Fruit fly (Drosophila melanogaster) whole organism, embryonic: Measurements from ENCODE around the gene CG8236.

Experiments used
- Atf-2 ChIP-seq: fragments of 200-800 bp; sonication (Bioruptor generic); optimal IDR thresholded peaks from 2 replicates; lab custom pipeline; 2016; ENCODE audit warnings: missing biosample characterization, missing genetic modification characterization
- CG10431 ChIP-seq: fragments of 200-800 bp; sonication (Bioruptor generic); optimal IDR thresholded peaks from 3 replicates; lab custom pipeline; 2018; ENCODE audit warnings: missing biosample characterization, mild to moderate bottlenecking, missing genetic modification characterization
- CG11504 ChIP-seq: fragments of 200-800 bp; sonication (Bioruptor generic); optimal IDR thresholded peaks from 3 replicates; lab custom pipeline; 2019; ENCODE audit warnings: missing biosample characterization, mild to moderate bottlenecking, missing genetic modification characterization, moderate library complexity
- CG11696 ChIP-seq: fragments of 200-800 bp; sonication (Bioruptor generic); IDR thresholded peaks from 2 replicates; pipeline ENCODE4 v1.3.6; 2022; ENCODE audit warnings: missing biosample characterization, missing genetic modification characterization
- CG11723 ChIP-seq: fragments of 200-800 bp; sonication (Bioruptor generic); optimal IDR thresholded peaks from 2 replicates; lab custom pipeline; 2017; ENCODE audit warnings: missing biosample characterization, mild to moderate bottlenecking, missing genetic modification characterization
- CG12071 ChIP-seq: fragments of 200-800 bp; sonication (Bioruptor generic); optimal IDR thresholded peaks from 3 replicates; lab custom pipeline; 2018; ENCODE audit warnings: missing biosample characterization, mild to moderate bottlenecking, missing genetic modification characterization
- CG12155 ChIP-seq: fragments of 200-800 bp; sonication (Bioruptor generic); optimal IDR thresholded peaks from 3 replicates; lab custom pipeline; 2016; ENCODE audit warnings: missing biosample characterization, missing genetic modification characterization
- CG12769 ChIP-seq: fragments of 200-800 bp; sonication (Bioruptor generic); optimal IDR thresholded peaks from 2 replicates; lab custom pipeline; 2019; ENCODE audit warnings: missing biosample characterization, mild to moderate bottlenecking, missing genetic modification characterization, moderate library complexity
- CG15011 ChIP-seq: fragments of 200-800 bp; sonication (Bioruptor generic); optimal IDR thresholded peaks from 3 replicates; lab custom pipeline; 2018; ENCODE audit warnings: missing biosample characterization, mild to moderate bottlenecking, missing genetic modification characterization
- CG16863 ChIP-seq: fragments of 200-800 bp; sonication (Bioruptor generic); optimal IDR thresholded peaks from 3 replicates; lab custom pipeline; 2016; ENCODE audit warnings: missing biosample characterization, missing genetic modification characterization
- CG17612 ChIP-seq: fragments of 200-800 bp; sonication (Bioruptor generic); IDR thresholded peaks from 2 replicates; pipeline ENCODE4 v1.3.6; 2022; ENCODE audit warnings: missing biosample characterization, missing genetic modification characterization
- CG18476 ChIP-seq: fragments of 200-800 bp; sonication (Bioruptor generic); optimal IDR thresholded peaks from 2 replicates; lab custom pipeline; 2016; ENCODE audit warnings: missing biosample characterization, mild to moderate bottlenecking, missing genetic modification characterization
- CG18619 ChIP-seq: fragments of 200-800 bp; sonication (Bioruptor generic); optimal IDR thresholded peaks from 3 replicates; lab custom pipeline; 2017; ENCODE audit warnings: missing biosample characterization, mild to moderate bottlenecking, missing genetic modification characterization
- CG2120 ChIP-seq: fragments of 200-800 bp; sonication (Bioruptor generic); optimal IDR thresholded peaks from 3 replicates; lab custom pipeline; 2016; ENCODE audit warnings: missing biosample characterization, missing genetic modification characterization
- CG31441 ChIP-seq: fragments of 200-800 bp; sonication (Bioruptor generic); IDR thresholded peaks from 2 replicates; pipeline ENCODE4 v1.3.6; 2022; ENCODE audit warnings: missing biosample characterization, missing genetic modification characterization
- CG4854 ChIP-seq: fragments of 200-800 bp; sonication (Bioruptor generic); optimal IDR thresholded peaks from 2 replicates; lab custom pipeline; 2016; ENCODE audit warnings: missing biosample characterization, missing genetic modification characterization, inconsistent platforms
- CG6175 ChIP-seq: fragments of 200-800 bp; sonication (Bioruptor generic); IDR thresholded peaks from 3 replicates; pipeline ENCODE4 v1.3.6; 2022; ENCODE audit warnings: missing biosample characterization, missing genetic modification characterization
- CG6254 ChIP-seq: fragments of 200-800 bp; sonication (Bioruptor generic); optimal IDR thresholded peaks from 3 replicates; lab custom pipeline; 2017; ENCODE audit warnings: mild to moderate bottlenecking, missing biosample characterization, missing genetic modification reagents, missing genetic modification characterization
- CG6654 ChIP-seq: fragments of 200-800 bp; sonication (Bioruptor generic); optimal IDR thresholded peaks from 2 replicates; lab custom pipeline; 2017; ENCODE audit warnings: missing biosample characterization, mild to moderate bottlenecking, missing genetic modification characterization
- E2f2 ChIP-seq: fragments of 200-800 bp; sonication (Bioruptor generic); IDR thresholded peaks from 2 replicates; pipeline ENCODE4 v1.3.6; 2022; ENCODE audit warnings: missing biosample characterization, missing genetic modification characterization
- Gsc ChIP-seq: fragments of 200-800 bp; sonication (Bioruptor generic); IDR thresholded peaks from 2 replicates; pipeline ENCODE4 v1.3.6; 2022; ENCODE audit warnings: missing biosample characterization, missing genetic modification characterization
- HLH54F ChIP-seq: fragments of 200-800 bp; sonication (Bioruptor generic); optimal IDR thresholded peaks from 3 replicates; lab custom pipeline; 2016; ENCODE audit warnings: missing biosample characterization, missing genetic modification characterization
- HLHmδ ChIP-seq: fragments of 200-800 bp; sonication (Bioruptor generic); optimal IDR thresholded peaks from 2 replicates; lab custom pipeline; 2018; ENCODE audit warnings: missing biosample characterization, mild to moderate bottlenecking, missing genetic modification characterization, moderate library complexity
- Hr3 ChIP-seq: fragments of 200-800 bp; sonication (Bioruptor generic); optimal IDR thresholded peaks from 3 replicates; lab custom pipeline; 2016; ENCODE audit warnings: missing biosample characterization, missing genetic modification characterization
- Hr51 ChIP-seq, 2 experiments: fragments of 200-800 bp; sonication (Bioruptor generic); optimal IDR thresholded peaks; 2 replicates in 1 of 2; 3 replicates in 1 of 2; lab custom pipeline; 2016 to 2018; ENCODE audit warnings: missing biosample characterization in 2 of 2, missing genetic modification characterization in 2 of 2, mild to moderate bottlenecking in 1 of 2, moderate library complexity in 1 of 2
- Hr78 ChIP-seq, 2 experiments: fragments of 200-800 bp in 1 of 2; fragments of >200 bp in 1 of 2; sonication (Bioruptor generic) in 1 of 2; optimal IDR thresholded peaks; 2 replicates each; lab custom pipeline; 2017 to 2019; ENCODE audit warnings: missing biosample characterization in 2 of 2, missing genetic modification characterization in 2 of 2, mild to moderate bottlenecking in 1 of 2, moderate library complexity in 1 of 2
- Lim3 ChIP-seq: fragments of 200-800 bp; sonication (Bioruptor generic); IDR thresholded peaks from 2 replicates; pipeline ENCODE4 v1.3.6; 2022; ENCODE audit warnings: missing biosample characterization, missing genetic modification characterization
- Myb ChIP-seq: fragments of 200-800 bp; sonication (Bioruptor generic); optimal IDR thresholded peaks from 2 replicates; lab custom pipeline; 2016; ENCODE audit warnings: missing biosample characterization, missing genetic modification characterization
- Rfx ChIP-seq: fragments of 200-800 bp; sonication (Bioruptor generic); IDR thresholded peaks from 2 replicates; pipeline ENCODE4 v1.3.6; 2022; ENCODE audit warnings: missing biosample characterization, missing genetic modification characterization
- aop ChIP-seq: fragments of 200-800 bp; sonication (Bioruptor generic); IDR thresholded peaks from 2 replicates; pipeline ENCODE4 v1.3.6; 2022; ENCODE audit warnings: missing biosample characterization, missing genetic modification characterization
- ap ChIP-seq: fragments of 200-800 bp; sonication (Bioruptor generic); IDR thresholded peaks from 2 replicates; pipeline ENCODE4 v1.3.6; 2022; ENCODE audit warnings: missing biosample characterization, missing genetic modification characterization
- chinmo ChIP-seq: fragments of 200-800 bp; sonication (Bioruptor generic); IDR thresholded peaks from 4 replicates; pipeline ENCODE4 v1.3.6; 2022; ENCODE audit warnings: missing biosample characterization, missing genetic modification characterization; ENCODE audit not compliant: partially characterized antibody
- crol ChIP-seq: fragments of 200-800 bp; sonication (Bioruptor generic); IDR thresholded peaks from 2 replicates; pipeline ENCODE4 v1.3.6; 2022; ENCODE audit warnings: missing biosample characterization, missing genetic modification characterization
- cwo ChIP-seq: fragments of 200-800 bp; sonication (Bioruptor generic); optimal IDR thresholded peaks from 3 replicates; lab custom pipeline; 2017; ENCODE audit warnings: missing biosample characterization, missing genetic modification characterization, mild to moderate bottlenecking, moderate library complexity, missing genetic modification reagents
- fd102C ChIP-seq: fragments of 200-800 bp; sonication (Bioruptor generic); optimal IDR thresholded peaks from 2 replicates; lab custom pipeline; 2018; ENCODE audit warnings: missing biosample characterization, mild to moderate bottlenecking, missing genetic modification characterization, moderate library complexity
- hbn ChIP-seq: fragments of 200-800 bp; sonication (Bioruptor generic); IDR thresholded peaks from 2 replicates; pipeline ENCODE4 v1.3.6; 2022; ENCODE audit warnings: missing biosample characterization, missing genetic modification characterization; ENCODE audit not compliant: partially characterized antibody
- kay ChIP-seq: fragments of 200-800 bp; sonication (Bioruptor generic); optimal IDR thresholded peaks from 2 replicates; lab custom pipeline; 2016; ENCODE audit warnings: missing biosample characterization, missing genetic modification characterization
- lilli ChIP-seq: fragments of 200-800 bp; sonication (Bioruptor generic); optimal IDR thresholded peaks from 3 replicates; lab custom pipeline; 2016; ENCODE audit warnings: missing biosample characterization, missing genetic modification characterization
- lola ChIP-seq, 3 experiments: fragments of >200 bp in 2 of 3; fragments of 200-800 bp in 1 of 3; sonication (Bioruptor generic) in 1 of 3; optimal IDR thresholded peaks; 2 replicates each; lab custom pipeline; 2017 to 2019; ENCODE audit warnings: missing biosample characterization in 3 of 3, missing genetic modification characterization in 3 of 3, mild to moderate bottlenecking in 1 of 3, moderate library complexity in 1 of 3
- lov ChIP-seq, 2 experiments: fragments of 200-800 bp in 1 of 2; fragments of >200 bp in 1 of 2; sonication (Bioruptor generic) in 1 of 2; IDR thresholded peaks in 1 of 2; optimal IDR thresholded peaks in 1 of 2; 2 replicates in 1 of 2; 3 replicates in 1 of 2; pipeline versions ENCODE4 v1.3.6 to Lab custom; 2017 to 2022; ENCODE audit warnings: missing biosample characterization in 1 of 2, missing genetic modification characterization in 1 of 2
- maf-S ChIP-seq: fragments of 200-800 bp; sonication (Bioruptor generic); optimal IDR thresholded peaks from 2 replicates; lab custom pipeline; 2016; ENCODE audit warnings: missing biosample characterization, missing genetic modification characterization
- nerfin-1 ChIP-seq: fragments of 200-800 bp; sonication (Bioruptor generic); optimal IDR thresholded peaks from 3 replicates; lab custom pipeline; 2019; ENCODE audit warnings: missing biosample characterization, mild to moderate bottlenecking, missing genetic modification characterization, moderate library complexity
- pum ChIP-seq: fragments of 200-800 bp; sonication (Bioruptor generic); optimal IDR thresholded peaks from 2 replicates; lab custom pipeline; 2016; ENCODE audit warnings: missing biosample characterization, missing genetic modification characterization
- sd ChIP-seq: fragments of 200-800 bp; sonication (Bioruptor generic); optimal IDR thresholded peaks from 3 replicates; lab custom pipeline; 2018; ENCODE audit warnings: missing biosample characterization, mild to moderate bottlenecking, missing genetic modification characterization, moderate library complexity
- sens-2 ChIP-seq: fragments of 200-800 bp; sonication (Bioruptor generic); IDR thresholded peaks from 2 replicates; pipeline ENCODE4 v1.3.6; 2022; ENCODE audit warnings: missing biosample characterization, missing genetic modification characterization
- slou ChIP-seq: fragments of 200-800 bp; sonication (Bioruptor generic); optimal IDR thresholded peaks from 3 replicates; lab custom pipeline; 2016; ENCODE audit warnings: missing biosample characterization, missing genetic modification characterization
- sqz ChIP-seq: fragments of 200-800 bp; sonication (Bioruptor generic); optimal IDR thresholded peaks from 3 replicates; lab custom pipeline; 2018; ENCODE audit warnings: missing biosample characterization, mild to moderate bottlenecking, missing genetic modification characterization
- tio ChIP-seq: fragments of 200-800 bp; sonication (Bioruptor generic); optimal IDR thresholded peaks from 2 replicates; lab custom pipeline; 2017; ENCODE audit warnings: missing biosample characterization, missing genetic modification characterization, inconsistent platforms
- vnd ChIP-seq: fragments of 200-800 bp; sonication (Bioruptor generic); IDR thresholded peaks from 3 replicates; pipeline ENCODE4 v1.3.6; 2022; ENCODE audit warnings: missing biosample characterization, missing genetic modification characterization; ENCODE audit not compliant: partially characterized antibody
- zf30C ChIP-seq: fragments of 200-800 bp; sonication (Bioruptor generic); optimal IDR thresholded peaks from 3 replicates; lab custom pipeline; 2018; ENCODE audit warnings: missing biosample characterization, mild to moderate bottlenecking, missing genetic modification characterization

CG8236 gene

DNA sequence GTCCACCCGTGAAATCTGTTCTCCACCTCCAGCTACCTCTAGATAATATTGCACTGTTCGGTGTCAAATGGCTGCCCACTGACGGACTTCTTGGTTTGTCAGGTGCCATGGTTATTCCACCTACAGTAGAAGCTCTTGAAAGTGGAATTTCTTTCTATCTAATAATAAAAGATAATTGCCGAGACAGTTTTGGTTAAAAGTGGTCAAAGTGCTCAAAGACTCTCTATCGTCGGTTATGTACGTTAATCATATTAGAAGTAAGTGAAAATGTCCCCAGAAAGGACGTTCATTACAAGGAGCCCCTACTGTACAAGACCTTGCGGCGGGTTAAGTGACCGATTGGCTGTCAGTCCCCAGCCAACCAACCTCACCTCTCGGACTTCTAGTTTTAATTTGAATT, 25.0 kb upstream of the CG8236 start (continued):
- TF ChIP-seq lov (optimal IDR thresholded peaks at IDR 0.05; lab: Kevin White, UChicago) (no peak), lov (GFP tag; IDR thresholded peaks at IDR 0.05; lab: Robert Waterston, UW) (no peak), Hr78 (GFP tag; optimal IDR thresholded peaks at IDR 0.05; lab: Kevin White, UChicago) (no peak), zf30C (GFP tag; lab: Kevin White, UChicago) (no peak), CG6254 (no peak), CG11696 (GFP tag; lab: Robert Waterston, UW) (no peak), lola (GFP tag; optimal IDR thresholded peaks at IDR 0.05; lab: Kevin White, UChicago) (no peak), CG11504 (tag; lab: Kevin White, UChicago) (no peak), CG17612 (GFP tag; lab: Robert Waterston, UW) (no peak), Myb (GFP tag; lab: Kevin White, UChicago) (no peak), CG15011 (GFP tag; lab: Kevin White, UChicago) (no peak), ap (no peak), slou (GFP tag; lab: Kevin White, UChicago) (no peak), CG4854 (GFP tag; lab: Kevin White, UChicago) (peak; percentile 12), CG12155 (GFP tag; lab: Kevin White, UChicago) (no peak), maf-S (GFP tag; lab: Kevin White, UChicago) (no peak), hbn (GFP tag; lab: Robert Waterston, UW) (no peak), CG12769 (peak; percentile 32), CG16863 (peak; percentile 26), pum (GFP tag; lab: Kevin White, UChicago) (peak; percentile 31), Hr51 (GFP tag; optimal IDR thresholded peaks at IDR 0.05; lab: Kevin White, UChicago) (peak; percentile 10 to 65), CG31441 (peak; percentile 46; the same call in 1 of the 2 replicates), CG18476 (GFP tag; lab: Kevin White, UChicago) (no peak), Hr3 (GFP tag; lab: Kevin White, UChicago) (peak; percentile 27), HLH54F (GFP tag; lab: Kevin White, UChicago) (peak; percentile 23), CG12071 (GFP tag; lab: Kevin White, UChicago) (no peak), vnd (GFP tag; lab: Robert Waterston, UW) (no peak), Rfx (peak; percentile 62; the same call in 1 of the 2 replicates), CG6654 (GFP tag; lab: Kevin White, UChicago) (no peak), CG11723 (GFP tag; lab: Kevin White, UChicago) (peak; percentile 18), crol (peak; percentile 19; the same call in 1 of the 2 replicates), Gsc (GFP tag; lab: Robert Waterston, UW) (no peak), cwo (no peak), kay (GFP tag; lab: Kevin White, UChicago) (no peak), HLHmδ (GFP tag; lab: Kevin White, UChicago) (no peak), sqz (GFP tag; lab: Kevin White, UChicago) (no peak), fd102C (no peak), nerfin-1 (tag; lab: Kevin White, UChicago) (no peak), CG10431 (GFP tag; lab: Kevin White, UChicago) (no peak), CG18619 (GFP tag; lab: Kevin White, UChicago) (peak; percentile 39), CG6175 (GFP tag; lab: Robert Waterston, UW) (no peak), Lim3 (GFP tag; lab: Robert Waterston, UW) (no peak), tio (GFP tag; lab: Kevin White, UChicago) (peak; percentile 26), sens-2 (GFP tag; lab: Robert Waterston, UW) (no peak), Atf-2 (GFP tag; lab: Kevin White, UChicago) (peak; percentile 29), aop (no peak), E2f2 (0 out of 2 replicates have a peak, but pooled peaks have one; percentile 31), chinmo (GFP tag; lab: Robert Waterston, UW) (0 out of 4 replicates have a peak, but pooled peaks have one; percentile 17), sd (tag; lab: Kevin White, UChicago) (peak; percentile 8), CG2120 (GFP tag; lab: Kevin White, UChicago) (peak; percentile 63), lilli (peak; percentile 66)
